Worm (Caenorhabditis elegans): ENCODE measurements around the gene F37A4.3.

- no peak for TF ChIP-seq che-1 (tag; optimal IDR thresholded peaks at IDR 0.05)
- TF ChIP-seq ztf-16 (tag; optimal IDR thresholded peaks at IDR 0.05) = no peak
- no peak for TF ChIP-seq madf-2 (tag; optimal IDR thresholded peaks at IDR 0.05)
- TF ChIP-seq npax-4 (tag; optimal IDR thresholded peaks at IDR 0.05) = no peak
- TF ChIP-seq ets-4 (tag; optimal IDR thresholded peaks at IDR 0.05) = no peak
- no peak for TF ChIP-seq fkh-10 (GFP tag; optimal IDR thresholded peaks at IDR 0.05)
- TF ChIP-seq unc-42 (tag; optimal IDR thresholded peaks at IDR 0.05) = no peak
- no peak for TF ChIP-seq lim-6 (tag; optimal IDR thresholded peaks at IDR 0.05)
- TF ChIP-seq C08G9.2 (tag; optimal IDR thresholded peaks at IDR 0.05) = no peak
- TF ChIP-seq fkh-6 (tag; optimal IDR thresholded peaks at IDR 0.05) = no peak
- no peak for TF ChIP-seq rnt-1 (tag; optimal IDR thresholded peaks at IDR 0.05)
- TF ChIP-seq odd-2 (tag; optimal IDR thresholded peaks at IDR 0.05) = no peak
- TF ChIP-seq tbx-2 (tag; optimal IDR thresholded peaks at IDR 0.05) = no peak
- TF ChIP-seq C38D4.7 (GFP tag; optimal IDR thresholded peaks at IDR 0.05) = no peak
Observed at ce11 chrIII:6693285-6693684, 25.1 kb upstream of the F37A4.3 start.

Measured in whole organism, late embryonic.